Worm (Caenorhabditis elegans) whole organism, midembryonic: ENCODE results near the gene T02D1.7.

Experiments
- T22C8.4 ChIP-seq: fragments of 200-800 bp; sonication (Bioruptor generic); IDR thresholded peaks from 2 replicates; pipeline ENCODE4 v1.3.6; 2022; ENCODE audit warnings: missing genetic modification characterization, missing compliant biosample characterization
- cog-1 ChIP-seq: sonication (generic microtip); optimal IDR thresholded peaks from 2 replicates; lab custom pipeline; 2016; ENCODE audit warnings: missing genetic modification characterization, missing compliant biosample characterization
- flt-1 ChIP-seq: fragments of 200-800 bp; sonication (Bioruptor generic); IDR thresholded peaks from 2 replicates; pipeline ENCODE4 v1.3.6; 2022; ENCODE audit warnings: missing genetic modification characterization, missing compliant biosample characterization
- klf-2 ChIP-seq: fragments of 200-800 bp; sonication (Bioruptor generic); conservative IDR thresholded peaks from 2 replicates; pipeline ENCODE4 v1.3.6; 2022; ENCODE audit warnings: missing genetic modification reagents, missing genetic modification characterization, missing compliant biosample characterization
- med-1 ChIP-seq: sonication (generic microtip); optimal IDR thresholded peaks from 2 replicates; lab custom pipeline; 2017; ENCODE audit warnings: missing genetic modification characterization, mild to moderate bottlenecking, missing compliant biosample characterization, antibody characterized with exemption, missing genetic modification reagents; ENCODE audit not compliant: insufficient read depth
- ref-1 ChIP-seq: fragments of 200-800 bp; sonication (Bioruptor generic); conservative IDR thresholded peaks from 2 replicates; pipeline ENCODE4 v1.3.6; 2022; ENCODE audit warnings: missing genetic modification reagents, missing genetic modification characterization, missing compliant biosample characterization
- tab-1 ChIP-seq: fragments of 200-800 bp; sonication (Bioruptor generic); IDR thresholded peaks from 2 replicates; pipeline ENCODE4 v1.3.6; 2022; ENCODE audit warnings: missing genetic modification characterization, missing compliant biosample characterization
- ztf-23 ChIP-seq: fragments of 200-800 bp; sonication (Bioruptor generic); IDR thresholded peaks from 2 replicates; pipeline ENCODE4 v1.3.6; 2022; ENCODE audit warnings: missing genetic modification reagents, missing genetic modification characterization, missing compliant biosample characterization
- ztf-29 ChIP-seq: fragments of 200-800 bp; sonication (Bioruptor generic); IDR thresholded peaks from 2 replicates; pipeline ENCODE4 v1.3.6; 2022; ENCODE audit warnings: missing genetic modification reagents, missing genetic modification characterization, missing compliant biosample characterization

Gene T02D1.7

DNA sequence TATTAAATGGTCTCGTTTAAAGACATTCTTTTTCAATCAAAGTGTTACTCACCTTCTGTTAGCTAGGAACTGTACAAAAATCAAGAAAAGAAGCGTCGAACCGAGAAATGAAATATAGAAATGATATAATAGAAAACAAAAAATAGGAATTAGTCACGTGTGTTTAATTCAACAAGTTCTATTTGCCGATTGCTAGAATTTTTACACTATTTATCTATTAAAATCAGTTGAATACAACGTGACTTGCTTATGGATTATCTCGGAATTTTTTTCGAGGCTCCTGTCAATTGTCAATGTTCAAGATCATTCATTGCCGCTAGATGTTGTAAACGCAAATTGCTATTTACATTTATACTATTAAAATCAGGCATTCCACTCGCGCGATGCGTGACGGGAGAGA is 39.6 kb downstream of the T02D1.7 start, which contains the start of gene zipt-17:
TSS of gene zipt-17 (minus strand) at position 101 of the 400 bp plus-strand sequence.
- TF ChIP-seq flt-1 (GFP tag; lab: Robert Waterston, UW) (no peak), klf-2 (GFP tag; lab: Robert Waterston, UW) (no peak), ztf-29 (GFP tag; lab: Robert Waterston, UW) (no peak), T22C8.4 (GFP tag; lab: Robert Waterston, UW) (no peak), tab-1 (GFP tag; lab: Robert Waterston, UW) (no peak)

DNA sequence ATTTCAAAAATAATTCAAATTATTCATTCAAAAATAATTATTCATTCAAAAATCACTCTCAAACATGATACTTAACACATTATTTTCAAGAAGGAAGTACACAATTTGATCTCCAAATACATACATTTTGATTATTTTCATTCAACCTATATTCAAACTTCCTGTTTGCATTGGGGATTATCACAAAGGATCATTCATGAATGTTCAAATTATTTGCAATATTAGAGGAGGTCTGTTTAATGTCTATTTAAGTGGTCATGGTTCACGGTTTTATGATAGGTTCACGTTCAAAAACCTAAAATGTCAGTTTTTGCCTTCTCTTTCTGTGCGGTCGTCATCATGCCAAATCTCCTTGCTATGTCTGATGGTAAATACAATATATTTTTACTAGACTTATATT is 45.8 kb downstream of the T02D1.7 start, which contains the start of gene clec-202:
TSS of gene clec-202 (plus strand) at position 301 of the 400 bp plus-strand sequence.
- TF ChIP-seq ztf-29 (GFP tag; lab: Robert Waterston, UW) (no peak), flt-1 (GFP tag; lab: Robert Waterston, UW) (no peak), cog-1 (tag; lab: Kevin White, UChicago) (no peak), tab-1 (GFP tag; lab: Robert Waterston, UW) (no peak), T22C8.4 (GFP tag; lab: Robert Waterston, UW) (no peak), ref-1 (GFP tag; lab: Robert Waterston, UW) (no peak), ztf-23 (GFP tag; lab: Robert Waterston, UW) (no peak), klf-2 (GFP tag; lab: Robert Waterston, UW) (no peak), med-1 (GFP tag; lab: Kevin White, UChicago) (no peak)
